Worm (Caenorhabditis elegans): ENCODE measurements around the gene cox-6B.

DNA sequence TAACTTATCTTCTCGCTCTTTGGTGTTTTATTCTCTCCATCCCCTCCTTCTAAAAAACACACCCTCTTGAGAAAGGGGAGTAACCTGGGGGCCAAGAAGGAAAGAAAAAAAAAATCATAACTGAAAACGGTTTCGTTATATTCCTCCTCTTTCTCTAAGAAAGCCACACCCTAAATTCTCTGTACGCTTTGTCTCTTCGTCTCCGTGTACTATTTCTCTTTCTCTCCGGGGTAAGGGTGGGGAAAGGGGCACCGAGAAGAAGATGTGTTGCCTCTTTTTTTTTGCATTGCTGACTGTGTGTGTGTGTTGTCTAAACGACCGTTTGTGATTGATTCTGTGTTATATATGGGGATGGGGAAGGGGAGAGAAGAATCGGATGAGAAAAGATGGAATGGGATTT, 43.3 kb upstream of the cox-6B start:
- TF ChIP-seq fos-1 (tag; optimal IDR thresholded peaks at IDR 0.05) (peak; percentile 20), ama-1 (optimal IDR thresholded peaks at IDR 0.05) (no peak)

Measured in whole organism, L2 larva.